Fruit fly (Drosophila melanogaster): ENCODE measurements around the gene Or2a.

The Or2a gene

DNA sequence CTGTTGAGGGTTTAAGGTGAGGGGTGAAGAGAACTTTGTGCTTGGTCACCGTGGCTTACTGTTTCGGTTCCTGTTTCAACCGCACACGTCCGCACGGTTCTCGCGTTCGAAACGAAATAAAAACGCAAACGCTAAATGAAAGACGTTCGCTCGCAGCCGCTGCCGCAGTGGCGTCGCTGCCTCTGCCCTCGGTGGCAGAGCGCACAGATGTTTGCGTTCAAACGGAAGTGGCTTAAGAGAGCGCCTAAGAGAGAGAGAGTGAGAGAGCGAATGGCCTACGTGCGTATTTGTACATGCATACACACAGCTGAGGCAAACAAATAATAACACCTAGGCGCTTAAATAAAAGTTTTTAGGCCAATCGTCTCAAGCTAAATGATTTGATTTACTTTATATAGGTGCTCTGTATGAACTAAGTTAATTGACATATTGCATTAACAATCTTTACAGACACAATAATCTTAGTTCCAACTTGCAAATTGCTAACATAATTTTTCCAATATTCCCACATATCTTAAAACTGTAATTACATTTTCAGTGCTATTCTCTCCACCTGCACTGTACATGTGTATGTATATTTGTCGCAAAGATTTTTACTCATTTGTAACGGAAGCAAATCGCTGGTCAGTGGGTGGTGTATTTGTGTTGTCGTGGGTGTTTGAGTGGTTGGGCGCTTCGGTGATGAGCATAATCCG is 47.4 kb downstream of the Or2a start, which contains the start of gene CG2865 (continued):
- TF ChIP-seq bowl (GFP tag; IDR thresholded peaks at IDR 0.05) (peak; percentile 53; the same call in 1 of the 2 replicates), maf-S (GFP tag; optimal IDR thresholded peaks at IDR 0.05) (peak; percentile 91), tin (GFP tag; optimal IDR thresholded peaks at IDR 0.05) (peak; percentile 87), ranshi (GFP tag; IDR thresholded peaks at IDR 0.05) (peak; percentile 77), CG6683 (GFP tag; optimal IDR thresholded peaks at IDR 0.05) (peak; percentile 92), ems (GFP tag; optimal IDR thresholded peaks at IDR 0.05) (peak; percentile 77), fu2 (GFP tag; optimal IDR thresholded peaks at IDR 0.05) (peak; percentile 79), CG11723 (GFP tag; optimal IDR thresholded peaks at IDR 0.05) (peak; percentile 88), CG4360 (GFP tag; IDR thresholded peaks at IDR 0.05) (peak; percentile 48), pros (GFP tag; optimal IDR thresholded peaks at IDR 0.05) (peak; percentile 93), Med (GFP tag) (peak; percentile 98), Atf-2 (GFP tag; optimal IDR thresholded peaks at IDR 0.05) (peak; percentile 82), CG1832 (GFP tag; optimal IDR thresholded peaks at IDR 0.05) (no peak), wor (GFP tag; IDR thresholded peaks at IDR 0.05) (peak; percentile 73), eve (GFP tag; optimal IDR thresholded peaks at IDR 0.05) (peak in 1 of 2 experiments; percentile 99), CG7963 (GFP tag; IDR thresholded peaks at IDR 0.05; ENCODE audit: partially characterized antibody) (no peak), ac (GFP tag; optimal IDR thresholded peaks at IDR 0.05) (peak; percentile 77), yki (optimal IDR thresholded peaks at IDR 0.05) (peak; percentile 47), H15 (GFP tag; IDR thresholded peaks at IDR 0.05) (peak; percentile 69; the same call in 1 of the 3 replicates), fd64A (GFP tag; optimal IDR thresholded peaks at IDR 0.05) (peak; percentile 90), en (GFP tag; optimal IDR thresholded peaks at IDR 0.05) (peak; percentile 75), Gug (GFP tag; IDR thresholded peaks at IDR 0.05) (peak; percentile 55; the same call in 2 of the 4 replicates), NK7.1 (GFP tag; optimal IDR thresholded peaks at IDR 0.05) (peak; percentile 90), CG8924 (tag; optimal IDR thresholded peaks at IDR 0.05) (peak; percentile 98), CG10321 (GFP tag; IDR thresholded peaks at IDR 0.05) (peak; percentile 11; the same call in 1 of the 2 replicates), CG33213 (GFP tag; optimal IDR thresholded peaks at IDR 0.05) (peak; percentile 68), CG32532 (GFP tag; IDR thresholded peaks at IDR 0.05) (peak; percentile 91), Dad (GFP tag; optimal IDR thresholded peaks at IDR 0.05) (peak; percentile 86), HmgD (GFP tag; optimal IDR thresholded peaks at IDR 0.05) (peak; percentile 77), zfh1 (GFP tag; IDR thresholded peaks at IDR 0.05) (no peak; the same call in none of the 3 replicates), Hr78 (GFP tag; optimal IDR thresholded peaks at IDR 0.05) (peak in 1 of 2 experiments; percentile 89), CG9932 (GFP tag; IDR thresholded peaks at IDR 0.05) (peak; percentile 86), h (optimal IDR thresholded peaks at IDR 0.05) (no peak), MTF-1 (GFP tag; optimal IDR thresholded peaks at IDR 0.05; ENCODE audit: borderline replicate concordance) (peak; percentile 53), Oli (tag; optimal IDR thresholded peaks at IDR 0.05) (peak; percentile 97), Stat92E (GFP tag; optimal IDR thresholded peaks at IDR 0.05) (peak in 1 of 3 experiments; percentile 90), Lpt (GFP tag; optimal IDR thresholded peaks at IDR 0.05) (no peak), mirr (GFP tag; optimal IDR thresholded peaks at IDR 0.05) (peak; percentile 96), CG17186 (GFP tag; optimal IDR thresholded peaks at IDR 0.05) (peak; percentile 78), CG34376 (GFP tag; optimal IDR thresholded peaks at IDR 0.05) (peak; percentile 98), trem (tag; optimal IDR thresholded peaks at IDR 0.05) (peak; percentile 87), ssp (GFP tag; IDR thresholded peaks at IDR 0.05) (peak; percentile 61), sim (GFP tag; IDR thresholded peaks at IDR 0.05) (peak; percentile 77; the same call in 1 of the 2 replicates), sr (GFP tag; IDR thresholded peaks at IDR 0.05) (peak; percentile 93), CG17568 (GFP tag; optimal IDR thresholded peaks at IDR 0.05) (peak; percentile 95), ato (GFP tag; IDR thresholded peaks at IDR 0.05; ENCODE audit: partially characterized antibody) (no peak), Six4 (GFP tag; optimal IDR thresholded peaks at IDR 0.05) (peak; percentile 88), crc (GFP tag; optimal IDR thresholded peaks at IDR 0.05) (peak; percentile 88), pita (GFP tag; optimal IDR thresholded peaks at IDR 0.05) (no peak), Mrtf (GFP tag; IDR thresholded peaks at IDR 0.05) (peak; percentile 87)
